Worm (Caenorhabditis elegans) whole organism, young adult: ENCODE data around the gene Y66D12A.11.

Experiments used
- B0336.3 ChIP-seq: fragments of 200-800 bp; sonication (Bioruptor generic); IDR thresholded peaks from 2 replicates; pipeline ENCODE4 v1.3.6; 2022; ENCODE audit warnings: missing genetic modification characterization, missing compliant biosample characterization
- C06A6.2 ChIP-seq: fragments of 200-800 bp; sonication (Bioruptor generic); conservative IDR thresholded peaks from 2 replicates; pipeline ENCODE4 v1.3.6; 2022; ENCODE audit warnings: missing genetic modification characterization, missing compliant biosample characterization
- C17E4.6 ChIP-seq: fragments of 200-800 bp; sonication (Bioruptor generic); IDR thresholded peaks from 2 replicates; pipeline ENCODE4 v1.3.6; 2022; ENCODE audit warnings: missing genetic modification reagents, missing genetic modification characterization, missing compliant biosample characterization
- D2030.7 ChIP-seq: fragments of 200-800 bp; sonication (Bioruptor generic); IDR thresholded peaks from 2 replicates; pipeline ENCODE4 v1.3.6; 2022; ENCODE audit warnings: missing genetic modification reagents, missing genetic modification characterization, missing compliant biosample characterization
- F22D6.2 ChIP-seq: sonication (generic microtip); optimal IDR thresholded peaks from 2 replicates; lab custom pipeline; 2016; ENCODE audit warnings: mild to moderate bottlenecking, missing genetic modification characterization, missing compliant biosample characterization
- F33H1.4 ChIP-seq: fragments of 200-800 bp; sonication (Bioruptor generic); IDR thresholded peaks from 2 replicates; pipeline ENCODE4 v1.3.6; 2022; ENCODE audit warnings: missing genetic modification reagents, missing genetic modification characterization, missing compliant biosample characterization
- T26A5.8 ChIP-seq: sonication (generic microtip); optimal IDR thresholded peaks from 2 replicates; lab custom pipeline; 2016; ENCODE audit warnings: missing genetic modification characterization, missing compliant biosample characterization
- Y95B8A.8 ChIP-seq: fragments of 200-800 bp; sonication (Bioruptor generic); IDR thresholded peaks from 2 replicates; pipeline ENCODE4 v1.3.6; 2022; ENCODE audit warnings: missing genetic modification reagents, missing genetic modification characterization, missing compliant biosample characterization
- aptf-3 ChIP-seq: fragments of 200-800 bp; sonication (Bioruptor generic); IDR thresholded peaks from 2 replicates; pipeline ENCODE4 v1.3.6; 2022; ENCODE audit warnings: missing genetic modification characterization, missing compliant biosample characterization
- athp-1 ChIP-seq: sonication (generic microtip); optimal IDR thresholded peaks from 2 replicates; lab custom pipeline; 2017; ENCODE audit warnings: mild to moderate bottlenecking, missing genetic modification characterization, missing compliant biosample characterization
- attf-3 ChIP-seq: fragments of 200-800 bp; sonication (Bioruptor generic); conservative IDR thresholded peaks from 2 replicates; pipeline ENCODE4 v1.3.6; 2022; ENCODE audit warnings: missing genetic modification reagents, missing genetic modification characterization, missing compliant biosample characterization
- cebp-2 ChIP-seq: fragments of 200-800 bp; sonication (Bioruptor generic); IDR thresholded peaks from 2 replicates; pipeline ENCODE4 v1.3.6; 2022; ENCODE audit warnings: missing genetic modification characterization, missing compliant biosample characterization
- ceh-27 ChIP-seq: fragments of 200-800 bp; sonication (Bioruptor generic); optimal IDR thresholded peaks from 2 replicates; lab custom pipeline; 2018; ENCODE audit warnings: mild to moderate bottlenecking, missing genetic modification characterization, moderate library complexity, missing compliant biosample characterization
- ceh-79 ChIP-seq: sonication (generic microtip); optimal IDR thresholded peaks from 2 replicates; lab custom pipeline; 2017; ENCODE audit warnings: mild to moderate bottlenecking, missing genetic modification characterization, missing compliant biosample characterization
- ceh-91 ChIP-seq: fragments of 200-800 bp; sonication (Bioruptor generic); IDR thresholded peaks from 2 replicates; pipeline ENCODE4 v1.3.6; 2022; ENCODE audit warnings: missing genetic modification reagents, missing genetic modification characterization, missing compliant biosample characterization
- chd-7 ChIP-seq: sonication (generic microtip); optimal IDR thresholded peaks from 2 replicates; lab custom pipeline; 2016; ENCODE audit warnings: mild to moderate bottlenecking, missing genetic modification characterization, moderate library complexity, missing compliant biosample characterization
- dpl-1 ChIP-seq: fragments of 150-350 bp; optimal IDR thresholded peaks from 2 replicates; lab custom pipeline; 2014; ENCODE audit warnings: missing biosample characterization, missing genetic modification reagents, missing genetic modification characterization
- efl-1 ChIP-seq: fragments of 150-350 bp; optimal IDR thresholded peaks from 2 replicates; lab custom pipeline; 2014; ENCODE audit warnings: missing biosample characterization, missing genetic modification reagents, missing genetic modification characterization
- him-1 ChIP-seq: sonication (generic microtip); optimal IDR thresholded peaks from 2 replicates; lab custom pipeline; 2016; ENCODE audit warnings: missing genotype, missing genetic modification reagents, missing genetic modification characterization, missing compliant biosample characterization
- hlh-12 ChIP-seq: sonication (generic microtip); optimal IDR thresholded peaks from 2 replicates; lab custom pipeline; 2016; ENCODE audit warnings: missing genetic modification characterization, missing compliant biosample characterization
- hlh-26 ChIP-seq: fragments of 200-800 bp; sonication (Bioruptor generic); conservative IDR thresholded peaks from 2 replicates; pipeline ENCODE4 v1.3.6; 2022; ENCODE audit warnings: missing genetic modification reagents, missing genetic modification characterization, missing compliant biosample characterization
- hsf-1 ChIP-seq: fragments of 200-800 bp; sonication (Bioruptor generic); IDR thresholded peaks from 2 replicates; pipeline ENCODE4 v1.3.6; 2022; ENCODE audit warnings: missing genetic modification reagents, missing genetic modification characterization, missing compliant biosample characterization
- lin-26 ChIP-seq: fragments of 200-800 bp; sonication (Bioruptor generic); IDR thresholded peaks from 2 replicates; pipeline ENCODE4 v1.3.6; 2022; ENCODE audit warnings: missing genetic modification reagents, missing genetic modification characterization, missing compliant biosample characterization
- lin-40 ChIP-seq: sonication (generic microtip); optimal IDR thresholded peaks from 2 replicates; lab custom pipeline; 2016; ENCODE audit warnings: missing genetic modification characterization, mild to moderate bottlenecking, missing compliant biosample characterization, missing genotype, missing genetic modification reagents
- lin-54 ChIP-seq: fragments of 200-800 bp; sonication (Bioruptor generic); optimal IDR thresholded peaks from 2 replicates; lab custom pipeline; 2018; ENCODE audit warnings: mild to moderate bottlenecking, missing genetic modification characterization, missing compliant biosample characterization
- madf-6 ChIP-seq: fragments of 200-800 bp; sonication (Bioruptor generic); IDR thresholded peaks from 2 replicates; pipeline ENCODE4 v1.3.6; 2022; ENCODE audit warnings: missing genetic modification reagents, missing genetic modification characterization, missing compliant biosample characterization
- madf-8 ChIP-seq: fragments of 200-800 bp; sonication (Bioruptor generic); conservative IDR thresholded peaks from 2 replicates; pipeline ENCODE4 v1.3.6; 2022; ENCODE audit warnings: missing genetic modification reagents, missing genetic modification characterization, missing compliant biosample characterization
- mcd-1 ChIP-seq: fragments of 200-800 bp; sonication (Bioruptor generic); IDR thresholded peaks from 2 replicates; pipeline ENCODE4 v1.3.6; 2022; ENCODE audit warnings: missing genetic modification reagents, missing genetic modification characterization, missing compliant biosample characterization
- nfya-1 ChIP-seq: sonication (generic microtip); optimal IDR thresholded peaks from 2 replicates; lab custom pipeline; 2017; ENCODE audit warnings: antibody characterized with exemption, missing compliant biosample characterization, missing genetic modification characterization, borderline replicate concordance; ENCODE audit not compliant: insufficient read depth
- nhr-120 ChIP-seq: fragments of 200-800 bp; sonication (Bioruptor generic); IDR thresholded peaks from 2 replicates; pipeline ENCODE4 v1.3.6; 2022; ENCODE audit warnings: missing genetic modification characterization, missing compliant biosample characterization
- nhr-80 ChIP-seq: sonication (generic microtip); optimal IDR thresholded peaks from 2 replicates; lab custom pipeline; 2016; ENCODE audit warnings: missing genetic modification characterization, missing compliant biosample characterization
- pbrm-1 ChIP-seq: fragments of 200-800 bp; sonication (Bioruptor generic); IDR thresholded peaks from 2 replicates; pipeline ENCODE4 v1.3.6; 2022; ENCODE audit warnings: missing genetic modification reagents, missing genetic modification characterization, missing compliant biosample characterization
- rec-8 ChIP-seq, 2 experiments: sonication (generic microtip); optimal IDR thresholded peaks; 2 replicates each; lab custom pipeline; 2016; ENCODE audit warnings: mild to moderate bottlenecking in 2 of 2, missing genetic modification characterization in 2 of 2, missing genetic modification reagents in 2 of 2, missing genotype in 2 of 2, missing biosample characterization in 1 of 2, missing compliant biosample characterization in 1 of 2, moderate library complexity in 1 of 2
- rpc-1 ChIP-seq, 2 experiments: fragments of 150-350 bp in 1 of 2; sonication (generic microtip) in 1 of 2; optimal IDR thresholded peaks; 2 replicates each; lab custom pipeline; 2014 to 2018; ENCODE audit warnings: missing biosample characterization in 1 of 2, missing genetic modification characterization in 1 of 2, missing genetic modification reagents in 1 of 2, missing genotype in 1 of 2
- sdz-38 ChIP-seq: sonication (generic microtip); optimal IDR thresholded peaks from 2 replicates; lab custom pipeline; 2016; ENCODE audit warnings: missing genotype, missing genetic modification characterization, missing compliant biosample characterization
- sea-2 ChIP-seq: fragments of 200-800 bp; sonication (Bioruptor generic); IDR thresholded peaks from 2 replicates; pipeline ENCODE4 v1.3.6; 2022; ENCODE audit warnings: missing genetic modification characterization, missing compliant biosample characterization
- snpc-1.3 ChIP-seq: sonication (generic microtip); optimal IDR thresholded peaks from 2 replicates; lab custom pipeline; 2017; ENCODE audit warnings: missing genetic modification characterization, mild to moderate bottlenecking, missing compliant biosample characterization, antibody characterized with exemption, moderate library complexity, missing genotype, missing genetic modification reagents; ENCODE audit not compliant: insufficient read depth
- somi-1 ChIP-seq: fragments of 200-800 bp; sonication (Bioruptor generic); optimal IDR thresholded peaks from 2 replicates; lab custom pipeline; 2018; ENCODE audit warnings: mild to moderate bottlenecking, missing genetic modification characterization, missing compliant biosample characterization
- tbp1 ChIP-seq: fragments of 200-800 bp; sonication (Bioruptor generic); optimal IDR thresholded peaks from 2 replicates; lab custom pipeline; 2018; ENCODE audit warnings: mild to moderate bottlenecking, missing genetic modification characterization, missing compliant biosample characterization
- tbx-9 ChIP-seq: sonication (generic microtip); optimal IDR thresholded peaks from 2 replicates; lab custom pipeline; 2016; ENCODE audit warnings: borderline replicate concordance, missing genetic modification characterization, inconsistent platforms, missing compliant biosample characterization
- unc-62 ChIP-seq: fragments of 150-350 bp; optimal IDR thresholded peaks from 2 replicates; lab custom pipeline; 2014; ENCODE audit warnings: missing biosample characterization, missing genetic modification reagents, missing genetic modification characterization
- zfh-2 ChIP-seq: fragments of 200-800 bp; sonication (Bioruptor generic); conservative IDR thresholded peaks from 2 replicates; pipeline ENCODE4 v1.3.6; 2022; ENCODE audit warnings: missing genetic modification reagents, missing genetic modification characterization, missing compliant biosample characterization
- zim-3 ChIP-seq: sonication (generic microtip); optimal IDR thresholded peaks from 2 replicates; lab custom pipeline; 2017; ENCODE audit warnings: mild to moderate bottlenecking, missing genetic modification characterization, moderate library complexity, missing compliant biosample characterization
- ztf-28 ChIP-seq: fragments of 200-800 bp; sonication (Bioruptor generic); IDR thresholded peaks from 2 replicates; pipeline ENCODE4 v1.3.6; 2022; ENCODE audit warnings: missing genetic modification reagents, missing genetic modification characterization, missing compliant biosample characterization
- ztf-3 ChIP-seq: fragments of 200-800 bp; sonication (Bioruptor generic); optimal IDR thresholded peaks from 2 replicates; lab custom pipeline; 2018; ENCODE audit warnings: mild to moderate bottlenecking, missing genetic modification characterization, missing compliant biosample characterization

Y66D12A.11 gene

ce11 chrIII:11563417-11563949, at the start of gene Y66D12A.11:
Y66D12A.11 (plus strand) TSS chrIII:11563467.
- TF ChIP-seq D2030.7 (GFP tag; lab: Robert Waterston, UW) (no peak), rec-8 (tag; optimal IDR thresholded peaks at IDR 0.05; lab: Kevin White, UChicago) (no peak), zfh-2 (GFP tag; lab: Robert Waterston, UW) (peak; percentile 63; the same call in 1 of the 2 replicates), chd-7 (no peak), pbrm-1 (GFP tag; lab: Robert Waterston, UW) (no peak)

DNA sequence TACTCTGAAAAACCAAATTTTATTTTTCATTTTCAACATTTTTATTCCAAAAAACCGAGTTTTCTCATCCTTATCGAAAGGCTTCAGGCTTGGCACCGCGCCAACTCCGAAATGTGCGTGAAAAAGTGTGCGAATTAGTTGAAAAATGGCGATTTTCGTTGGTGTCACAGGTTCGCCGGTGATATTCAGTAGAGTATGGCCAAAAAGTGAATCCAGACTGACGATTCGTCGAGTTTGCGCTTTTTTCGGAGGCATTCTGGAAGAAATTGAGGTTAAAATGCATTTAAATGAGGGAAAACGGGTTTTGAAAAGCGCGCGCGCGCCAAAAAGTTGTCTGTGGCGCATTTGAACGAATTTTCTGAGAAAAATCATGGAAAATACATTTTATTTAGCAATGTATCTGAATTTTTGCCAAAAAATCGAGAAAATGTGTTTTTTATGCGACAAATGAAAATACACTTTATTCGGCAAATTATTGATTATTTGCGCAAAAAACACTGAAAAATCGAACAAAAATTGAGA, 39.7 kb upstream of the Y66D12A.11 start, which contains the start of the genes Y66D12A.16 and such-1:
Y66D12A.16 (plus strand) TSS at position 51 of the 522 bp plus-strand sequence.
such-1 (minus strand) TSS at position 256 of the 522 bp plus-strand sequence.
- TF ChIP-seq sdz-38 (tag; lab: Kevin White, UChicago) (no peak), nhr-80 (tag; lab: Kevin White, UChicago) (no peak), attf-3 (GFP tag; lab: Robert Waterston, UW) (no peak), F33H1.4 (GFP tag; lab: Robert Waterston, UW) (peak; percentile 31), hlh-26 (no peak), lin-40 (no peak), D2030.7 (GFP tag; lab: Robert Waterston, UW) (peak; percentile 12; the same call in 1 of the 2 replicates), unc-62 (no peak), B0336.3 (GFP tag; lab: Robert Waterston, UW) (no peak), madf-6 (GFP tag; lab: Robert Waterston, UW) (peak; percentile 86), rpc-1 (optimal IDR thresholded peaks at IDR 0.05; lab: Kevin White, UChicago) (no peak), rpc-1 (tag; optimal IDR thresholded peaks at IDR 0.05; lab: Kevin White, UChicago) (no peak), nfya-1 (tag; lab: Kevin White, UChicago) (no peak), ztf-3 (GFP tag; lab: Kevin White, UChicago) (no peak), aptf-3 (GFP tag; lab: Robert Waterston, UW) (no peak), dpl-1 (peak; percentile 48), ztf-28 (GFP tag; lab: Robert Waterston, UW) (no peak), tbx-9 (no peak), sea-2 (GFP tag; lab: Robert Waterston, UW) (no peak), T26A5.8 (tag; lab: Kevin White, UChicago) (no peak), zim-3 (no peak), C17E4.6 (GFP tag; lab: Robert Waterston, UW) (no peak), ceh-79 (no peak), madf-8 (GFP tag; lab: Robert Waterston, UW) (peak; percentile 73), him-1 (tag; lab: Kevin White, UChicago) (no peak), ceh-27 (GFP tag; lab: Kevin White, UChicago) (no peak), mcd-1 (GFP tag; lab: Robert Waterston, UW) (no peak), ceh-91 (GFP tag; lab: Robert Waterston, UW) (peak; percentile 39; the same call in 1 of the 2 replicates), snpc-1.3 (tag; lab: Kevin White, UChicago) (no peak), F22D6.2 (tag; lab: Kevin White, UChicago) (no peak), hsf-1 (GFP tag; lab: Robert Waterston, UW) (peak; percentile 67; the same call in 1 of the 2 replicates), athp-1 (tag; lab: Kevin White, UChicago) (no peak), hlh-12 (tag; lab: Kevin White, UChicago) (no peak), chd-7 (no peak), nhr-120 (GFP tag; lab: Robert Waterston, UW) (no peak), lin-54 (no peak), Y95B8A.8 (GFP tag; lab: Robert Waterston, UW) (no peak), tbp1 (GFP tag; lab: Kevin White, UChicago) (no peak), cebp-2 (no peak), lin-26 (GFP tag; lab: Robert Waterston, UW) (no peak), efl-1 (GFP tag; lab: Kevin White, UChicago) (peak; percentile 74), somi-1 (GFP tag; lab: Kevin White, UChicago) (no peak), C06A6.2 (GFP tag; lab: Robert Waterston, UW) (no peak)
